Fruit fly (Drosophila melanogaster) whole organism, prepupa: ENCODE data around the gene Mesh1.

Experiments used
- Blimp-1 ChIP-seq: fragments of 200-800 bp; sonication (Bioruptor generic); optimal IDR thresholded peaks from 3 replicates; lab custom pipeline; 2017; ENCODE audit warnings: missing biosample characterization, missing genetic modification characterization, mild to moderate bottlenecking, moderate library complexity, missing genetic modification reagents
- CG10631 ChIP-seq: fragments of 200-800 bp; sonication (Bioruptor generic); optimal IDR thresholded peaks from 2 replicates; lab custom pipeline; 2016; ENCODE audit warnings: missing biosample characterization, missing genetic modification characterization
- CG10669 ChIP-seq: fragments of 200-800 bp; sonication (Bioruptor generic); optimal IDR thresholded peaks from 3 replicates; lab custom pipeline; 2018; ENCODE audit warnings: missing biosample characterization, mild to moderate bottlenecking, missing genetic modification characterization, moderate library complexity
- CG11294 ChIP-seq: fragments of 200-800 bp; sonication (Bioruptor generic); IDR thresholded peaks from 2 replicates; pipeline ENCODE4 v1.3.6; 2022; ENCODE audit warnings: missing biosample characterization, missing genetic modification characterization
- CG15336 ChIP-seq: fragments of 200-800 bp; sonication (Bioruptor generic); IDR thresholded peaks from 2 replicates; pipeline ENCODE4 v1.3.6; 2022; ENCODE audit warnings: missing biosample characterization, missing genetic modification characterization
- CG1621 ChIP-seq: fragments of 200-800 bp; sonication (Bioruptor generic); optimal IDR thresholded peaks from 3 replicates; lab custom pipeline; 2018; ENCODE audit warnings: missing biosample characterization, mild to moderate bottlenecking, missing genetic modification characterization
- CG16779 ChIP-seq: fragments of 200-800 bp; sonication (Bioruptor generic); optimal IDR thresholded peaks from 3 replicates; lab custom pipeline; 2017; ENCODE audit warnings: missing biosample characterization, mild to moderate bottlenecking, missing genetic modification characterization
- CG3032 ChIP-seq: fragments of 200-800 bp; optimal IDR thresholded peaks from 2 replicates; lab custom pipeline; 2019; ENCODE audit warnings: missing biosample characterization, mild to moderate bottlenecking, missing genetic modification characterization, moderate library complexity
- CG31627 ChIP-seq: fragments of 200-800 bp; sonication (Bioruptor generic); optimal IDR thresholded peaks from 3 replicates; lab custom pipeline; 2016; ENCODE audit warnings: missing biosample characterization, missing genetic modification characterization
- CG32006 ChIP-seq: fragments of 200-800 bp; sonication (Bioruptor generic); optimal IDR thresholded peaks from 3 replicates; lab custom pipeline; 2017; ENCODE audit warnings: missing biosample characterization, mild to moderate bottlenecking, missing genetic modification characterization
- CG34406 ChIP-seq: fragments of 200-800 bp; sonication (Bioruptor generic); optimal IDR thresholded peaks from 3 replicates; lab custom pipeline; 2016; ENCODE audit warnings: missing biosample characterization, missing genetic modification characterization
- CG4318 ChIP-seq: fragments of 200-800 bp; sonication (Bioruptor generic); optimal IDR thresholded peaks from 3 replicates; lab custom pipeline; 2017; ENCODE audit warnings: missing biosample characterization, mild to moderate bottlenecking, missing genetic modification characterization
- CG6163 ChIP-seq: fragments of 200-800 bp; sonication (Bioruptor generic); IDR thresholded peaks from 3 replicates; pipeline ENCODE4 v1.3.6; 2022; ENCODE audit warnings: missing biosample characterization, missing genetic modification characterization
- CG6276 ChIP-seq: fragments of 200-800 bp; sonication (Bioruptor generic); optimal IDR thresholded peaks from 2 replicates; lab custom pipeline; 2017; ENCODE audit warnings: missing biosample characterization, mild to moderate bottlenecking, missing genetic modification characterization
- CG6792 ChIP-seq: fragments of 200-800 bp; sonication (Bioruptor generic); optimal IDR thresholded peaks from 3 replicates; lab custom pipeline; 2016; ENCODE audit warnings: missing biosample characterization, missing genetic modification characterization
- CG6808 ChIP-seq: fragments of 200-800 bp; sonication (Bioruptor generic); optimal IDR thresholded peaks from 3 replicates; lab custom pipeline; 2017; ENCODE audit warnings: missing biosample characterization, missing genetic modification characterization, mild to moderate bottlenecking, moderate library complexity, missing genetic modification reagents
- CG7368 ChIP-seq: fragments of 200-800 bp; sonication (Bioruptor generic); optimal IDR thresholded peaks from 3 replicates; lab custom pipeline; 2016; ENCODE audit warnings: missing biosample characterization, missing genetic modification characterization
- CG8119 ChIP-seq: fragments of 200-800 bp; sonication (Bioruptor generic); IDR thresholded peaks from 3 replicates; pipeline ENCODE4 v1.3.6; 2022; ENCODE audit warnings: missing biosample characterization, missing genetic modification characterization
- CG8632 ChIP-seq: fragments of 200-800 bp; sonication (Bioruptor generic); optimal IDR thresholded peaks from 3 replicates; lab custom pipeline; 2016; ENCODE audit warnings: missing biosample characterization, missing genetic modification characterization
- CG9139 ChIP-seq: fragments of 200-800 bp; sonication (Bioruptor generic); optimal IDR thresholded peaks from 3 replicates; lab custom pipeline; 2017; ENCODE audit warnings: missing biosample characterization, mild to moderate bottlenecking, missing genetic modification characterization
- Eip75B ChIP-seq: fragments of 200-800 bp; sonication (Bioruptor generic); optimal IDR thresholded peaks from 3 replicates; lab custom pipeline; 2016; ENCODE audit warnings: missing biosample characterization, missing genetic modification characterization
- Eip78C ChIP-seq: fragments of 200-800 bp; sonication (Bioruptor generic); peaks from one replicate; lab custom pipeline; 2016; ENCODE audit warnings: missing biosample characterization, missing genetic modification characterization
- Eip93F ChIP-seq: fragments of 200-800 bp; sonication (Bioruptor generic); optimal IDR thresholded peaks from 2 replicates; lab custom pipeline; 2016; ENCODE audit warnings: missing biosample characterization, mild to moderate bottlenecking, missing genetic modification characterization
- Ets21C ChIP-seq: fragments of 200-800 bp; sonication (Bioruptor generic); optimal IDR thresholded peaks from 3 replicates; lab custom pipeline; 2016; ENCODE audit warnings: missing biosample characterization, missing genetic modification characterization
- Ets96B ChIP-seq: fragments of 200-800 bp; optimal IDR thresholded peaks from 2 replicates; lab custom pipeline; 2019; ENCODE audit warnings: missing biosample characterization, mild to moderate bottlenecking, missing genetic modification characterization, moderate library complexity
- Gug ChIP-seq: fragments of 200-800 bp; sonication (Bioruptor generic); IDR thresholded peaks from 2 replicates; pipeline ENCODE4 v1.3.6; 2022; ENCODE audit warnings: missing biosample characterization, missing genetic modification characterization
- Hr38 ChIP-seq: sonication (Bioruptor generic); optimal IDR thresholded peaks from 2 replicates; lab custom pipeline; 2016; ENCODE audit warnings: missing biosample characterization, missing genetic modification characterization
- Hr39 ChIP-seq: fragments of 200-800 bp; sonication (Bioruptor generic); optimal IDR thresholded peaks from 2 replicates; lab custom pipeline; 2016; ENCODE audit warnings: missing biosample characterization, missing genetic modification characterization
- Hr4 ChIP-seq: fragments of 200-800 bp; sonication (Bioruptor generic); optimal IDR thresholded peaks from 3 replicates; lab custom pipeline; 2016; ENCODE audit warnings: missing biosample characterization, missing genetic modification characterization
- Lpt ChIP-seq: fragments of 200-800 bp; sonication (Bioruptor generic); optimal IDR thresholded peaks from 3 replicates; lab custom pipeline; 2016; ENCODE audit warnings: missing biosample characterization, missing genetic modification characterization
- Met ChIP-seq: fragments of 200-800 bp; sonication (Bioruptor generic); optimal IDR thresholded peaks from 3 replicates; lab custom pipeline; 2016; ENCODE audit warnings: missing biosample characterization, missing genetic modification characterization
- OdsH ChIP-seq: fragments of 200-800 bp; sonication (Bioruptor generic); optimal IDR thresholded peaks from 3 replicates; lab custom pipeline; 2016; ENCODE audit warnings: missing biosample characterization, missing genetic modification characterization
- Smox ChIP-seq: fragments of 200-800 bp; sonication (Bioruptor generic); optimal IDR thresholded peaks from 3 replicates; lab custom pipeline; 2016; ENCODE audit warnings: missing biosample characterization, missing genetic modification characterization
- Sox102F ChIP-seq: fragments of 200-800 bp; sonication (Bioruptor generic); optimal IDR thresholded peaks from 2 replicates; lab custom pipeline; 2016; ENCODE audit warnings: missing biosample characterization, mild to moderate bottlenecking, missing genetic modification characterization
- Sox15 ChIP-seq: fragments of 200-800 bp; sonication (Bioruptor generic); optimal IDR thresholded peaks from 3 replicates; lab custom pipeline; 2016; ENCODE audit warnings: missing biosample characterization, missing genetic modification characterization
- achi ChIP-seq: fragments of 200-800 bp; sonication (Bioruptor generic); optimal IDR thresholded peaks from 3 replicates; lab custom pipeline; 2016; ENCODE audit warnings: missing biosample characterization, missing genetic modification characterization
- acj6 ChIP-seq: fragments of 200-800 bp; sonication (Bioruptor generic); optimal IDR thresholded peaks from 3 replicates; lab custom pipeline; 2016; ENCODE audit warnings: missing biosample characterization, missing genetic modification characterization
- cyc ChIP-seq: fragments of 200-800 bp; sonication (Bioruptor generic); optimal IDR thresholded peaks from 3 replicates; lab custom pipeline; 2016; ENCODE audit warnings: missing biosample characterization, missing genetic modification characterization
- dsx ChIP-seq: fragments of 200-800 bp; optimal IDR thresholded peaks from 3 replicates; lab custom pipeline; 2019; ENCODE audit warnings: missing biosample characterization, mild to moderate bottlenecking, missing genetic modification characterization, moderate library complexity; ENCODE audit not compliant: poor library complexity, severe bottlenecking
- esn ChIP-seq: fragments of 200-800 bp; sonication (Bioruptor generic); optimal IDR thresholded peaks from 2 replicates; lab custom pipeline; 2016; ENCODE audit warnings: missing biosample characterization, mild to moderate bottlenecking, missing genetic modification characterization, moderate library complexity
- fd59A ChIP-seq: fragments of 200-800 bp; sonication (Bioruptor generic); optimal IDR thresholded peaks from 2 replicates; lab custom pipeline; 2017; ENCODE audit warnings: missing biosample characterization, mild to moderate bottlenecking, missing genetic modification characterization, missing genetic modification reagents
- fkh ChIP-seq: fragments of 200-800 bp; sonication (Bioruptor generic); optimal IDR thresholded peaks from 3 replicates; lab custom pipeline; 2017; ENCODE audit warnings: missing biosample characterization, mild to moderate bottlenecking, missing genetic modification characterization, moderate library complexity
- lz ChIP-seq: fragments of 200-800 bp; sonication (Bioruptor generic); optimal IDR thresholded peaks from 3 replicates; lab custom pipeline; 2016; ENCODE audit warnings: missing biosample characterization, missing genetic modification characterization
- net ChIP-seq: fragments of 200-800 bp; sonication (Bioruptor generic); optimal IDR thresholded peaks from 3 replicates; lab custom pipeline; 2016; ENCODE audit warnings: missing biosample characterization, missing genetic modification characterization
- pdm3 ChIP-seq: fragments of 200-800 bp; sonication (Bioruptor generic); optimal IDR thresholded peaks from 3 replicates; lab custom pipeline; 2016; ENCODE audit warnings: missing biosample characterization, missing genetic modification characterization
- salr ChIP-seq, 2 experiments: fragments of 200-800 bp; sonication (Bioruptor generic); optimal IDR thresholded peaks; 3 replicates each; lab custom pipeline; 2016 to 2018; ENCODE audit warnings: missing biosample characterization in 2 of 2, missing genetic modification characterization in 2 of 2, mild to moderate bottlenecking in 1 of 2
- ss ChIP-seq, 2 experiments: fragments of 200-800 bp; sonication (Bioruptor generic); optimal IDR thresholded peaks; 2 replicates in 1 of 2; 3 replicates in 1 of 2; lab custom pipeline; 2017 to 2018; ENCODE audit warnings: mild to moderate bottlenecking in 2 of 2, missing biosample characterization in 2 of 2, missing genetic modification characterization in 2 of 2, moderate library complexity in 1 of 2
- svp ChIP-seq: fragments of 200-800 bp; sonication (Bioruptor generic); peaks from one replicate; lab custom pipeline; 2016; ENCODE audit warnings: missing biosample characterization, missing genetic modification characterization
- topi ChIP-seq: fragments of 200-800 bp; sonication (Bioruptor generic); optimal IDR thresholded peaks from 3 replicates; lab custom pipeline; 2016; ENCODE audit warnings: missing biosample characterization, missing genetic modification characterization
- vri ChIP-seq: fragments of 200-800 bp; sonication (Bioruptor generic); optimal IDR thresholded peaks from 3 replicates; lab custom pipeline; 2016; ENCODE audit warnings: missing biosample characterization, mild to moderate bottlenecking, missing genetic modification characterization

Mesh1 gene

DNA sequence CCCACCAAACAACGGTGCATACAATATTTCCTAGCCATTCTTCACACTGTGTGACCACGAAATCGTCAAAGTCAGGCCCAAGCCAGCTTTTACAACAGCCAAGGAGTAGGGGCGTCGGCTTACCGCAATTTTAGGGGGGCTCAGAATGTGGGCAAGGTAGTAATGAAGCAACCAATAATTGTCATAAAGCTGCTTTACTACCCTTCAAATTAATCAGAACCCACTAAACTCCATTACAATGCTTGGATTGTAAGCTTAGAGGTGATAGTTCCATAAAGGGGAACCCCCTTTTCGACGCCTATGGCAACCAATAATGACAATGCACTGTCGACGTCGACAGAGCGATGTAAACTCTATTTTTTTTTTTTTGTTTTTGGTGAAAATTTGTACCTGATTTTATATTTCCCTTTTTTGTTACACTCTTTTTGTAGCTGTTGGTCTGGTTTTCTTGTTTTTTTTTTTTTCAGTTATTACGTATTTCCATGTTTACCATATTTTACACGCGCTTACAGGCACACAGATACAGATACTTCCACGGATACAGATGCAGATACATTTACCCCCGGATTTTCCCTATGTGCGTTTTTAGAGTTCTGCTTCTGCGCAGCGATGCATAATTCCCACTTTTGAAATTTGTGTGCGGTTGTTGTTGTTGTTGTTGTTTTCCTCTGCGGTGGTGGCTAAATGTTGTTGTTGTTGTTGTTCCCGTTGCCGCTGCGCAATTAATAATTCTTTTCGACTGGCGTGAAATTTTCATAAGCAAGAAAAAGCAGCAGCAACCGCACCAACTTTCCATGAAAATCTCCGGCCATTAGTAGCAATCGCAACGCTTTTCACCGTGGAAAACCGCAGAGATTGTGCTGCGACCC is 2.5 kb upstream of the Mesh1 start:
- TF ChIP-seq OdsH (GFP tag; lab: Kevin White, UChicago) (peak; percentile 63), Eip93F (no peak), Lpt (GFP tag; lab: Kevin White, UChicago) (peak; percentile 46), CG31627 (GFP tag; lab: Kevin White, UChicago) (no peak), dsx (GFP tag; lab: Kevin White, UChicago) (peak; percentile 18), Gug (GFP tag; lab: Robert Waterston, UW) (peak; percentile 45; the same call in 1 of the 2 replicates), Hr39 (no peak), CG6808 (peak; percentile 50), vri (GFP tag; lab: Kevin White, UChicago) (no peak), CG16779 (tag; lab: Kevin White, UChicago) (peak; percentile 3), CG1621 (tag; lab: Kevin White, UChicago) (peak; percentile 12), CG10631 (GFP tag; lab: Kevin White, UChicago) (peak; percentile 52), achi (GFP tag; lab: Kevin White, UChicago) (peak; percentile 51), Hr4 (GFP tag; lab: Kevin White, UChicago) (peak; percentile 85), CG6276 (peak; percentile 55), CG11294 (GFP tag; lab: Robert Waterston, UW) (no peak), CG3032 (tag; lab: Kevin White, UChicago) (peak; percentile 55), Eip75B (GFP tag; lab: Kevin White, UChicago) (peak; percentile 24), Hr38 (GFP tag; lab: Kevin White, UChicago) (no peak), fd59A (GFP tag; lab: Kevin White, UChicago) (peak; percentile 41), CG10669 (GFP tag; lab: Kevin White, UChicago) (peak; percentile 20), CG6163 (GFP tag; lab: Robert Waterston, UW) (peak; percentile 48; the same call in 1 of the 3 replicates), Ets96B (tag; lab: Kevin White, UChicago) (peak; percentile 47), Blimp-1 (GFP tag; lab: Kevin White, UChicago) (no peak), salr (GFP tag; optimal IDR thresholded peaks at IDR 0.05; lab: Kevin White, UChicago) (peak in 1 of 2 experiments; percentile 58), CG6792 (GFP tag; lab: Kevin White, UChicago) (peak; percentile 26), ss (GFP tag; optimal IDR thresholded peaks at IDR 0.05; lab: Kevin White, UChicago) (peak in 1 of 2 experiments; percentile 35), fkh (GFP tag; lab: Kevin White, UChicago) (no peak), lz (peak; percentile 34), svp (GFP tag; lab: Kevin White, UChicago) (no peak), Ets21C (GFP tag; lab: Kevin White, UChicago) (no peak), pdm3 (GFP tag; lab: Kevin White, UChicago) (peak; percentile 65), CG32006 (GFP tag; lab: Kevin White, UChicago) (peak; percentile 86), CG8119 (GFP tag; lab: Robert Waterston, UW) (peak; percentile 77), CG4318 (GFP tag; lab: Kevin White, UChicago) (peak; percentile 73), CG7368 (peak; percentile 15), net (GFP tag; lab: Kevin White, UChicago) (peak; percentile 71), Sox15 (GFP tag; lab: Kevin White, UChicago) (no peak), cyc (GFP tag; lab: Kevin White, UChicago) (no peak), Met (no peak), CG8632 (GFP tag; lab: Kevin White, UChicago) (no peak), acj6 (peak; percentile 54), Eip78C (GFP tag; lab: Kevin White, UChicago) (peak; percentile 89), CG9139 (GFP tag; lab: Kevin White, UChicago) (no peak), topi (GFP tag; lab: Kevin White, UChicago) (no peak), Smox (GFP tag; lab: Kevin White, UChicago) (no peak), esn (GFP tag; lab: Kevin White, UChicago) (no peak), CG34406 (GFP tag; lab: Kevin White, UChicago) (no peak), Sox102F (GFP tag; lab: Kevin White, UChicago) (no peak), CG15336 (GFP tag; lab: Robert Waterston, UW) (peak; percentile 79)
